In genomic region chrX:955873-956272, dm6 we compare ENCODE assay signal across 4 fruit fly cellular contexts.
A peak's percentile ranks its signal among the peaks of the same experiment; 100 is the strongest.
TF ChIP-seq lines count a peak whose summit lies in the region.

No protein-coding gene starts in this region.

- TF ChIP-seq CTCF in whole organism, embryonic (GFP tag; optimal IDR thresholded peaks at IDR 0.05; lab: Kevin White, UChicago): no peak

TF ChIP-seq in whole organism, embryonic, 481 proteins besides CTCF, POLR2A, EP300 and RAD21 (continues in another document):
- TF ChIP-seq Xbp1 (GFP tag; optimal IDR thresholded peaks at IDR 0.05; lab: Kevin White, UChicago) (peak; percentile 63), Abd-B (GFP tag; optimal IDR thresholded peaks at IDR 0.05; lab: Kevin White, UChicago) (peak; percentile 38), her (GFP tag; optimal IDR thresholded peaks at IDR 0.05; lab: Kevin White, UChicago) (peak; percentile 26), CG13424 (tag; optimal IDR thresholded peaks at IDR 0.05; lab: Kevin White, UChicago) (peak; percentile 59), GATAe (GFP tag; conservative IDR thresholded peaks at IDR 0.05; lab: Robert Waterston, UW) (no peak), Chrac-16 (GFP tag; optimal IDR thresholded peaks at IDR 0.05; lab: Kevin White, UChicago) (peak; percentile 17), CG43689 (GFP tag; IDR thresholded peaks at IDR 0.05; lab: Robert Waterston, UW) (no peak), CG8089 (GFP tag; optimal IDR thresholded peaks at IDR 0.05; lab: Kevin White, UChicago) (peak; percentile 33), CG17612 (GFP tag; IDR thresholded peaks at IDR 0.05; lab: Robert Waterston, UW) (no peak), row (GFP tag; IDR thresholded peaks at IDR 0.05; lab: Robert Waterston, UW) (peak; percentile 66), CG15269 (tag; optimal IDR thresholded peaks at IDR 0.05; lab: Kevin White, UChicago) (peak; percentile 62), Mrtf (GFP tag; IDR thresholded peaks at IDR 0.05; lab: Robert Waterston, UW) (peak; percentile 59; the same call in 2 of the 3 replicates), CrebB (tag; optimal IDR thresholded peaks at IDR 0.05; lab: Kevin White, UChicago) (peak; percentile 0), chif (GFP tag; optimal IDR thresholded peaks at IDR 0.05; lab: Kevin White, UChicago) (peak; percentile 31 to 33), Deaf1 (tag; optimal IDR thresholded peaks at IDR 0.05; lab: Kevin White, UChicago) (peak; percentile 15), Hr3 (GFP tag; optimal IDR thresholded peaks at IDR 0.05; lab: Kevin White, UChicago) (peak; percentile 40), run (tag; optimal IDR thresholded peaks at IDR 0.05; lab: Kevin White, UChicago) (peak; percentile 51), sima (GFP tag; optimal IDR thresholded peaks at IDR 0.05; lab: Kevin White, UChicago) (no peak), schlank (tag; optimal IDR thresholded peaks at IDR 0.05; lab: Kevin White, UChicago) (peak; percentile 11), PHDP (tag; optimal IDR thresholded peaks at IDR 0.05; lab: Kevin White, UChicago) (peak; percentile 60), slbo (GFP tag; IDR thresholded peaks at IDR 0.05; lab: Robert Waterston, UW) (peak; percentile 78), CG4730 (GFP tag; IDR thresholded peaks at IDR 0.05; lab: Robert Waterston, UW) (peak; percentile 51; the same call in 1 of the 2 replicates)

TF ChIP-seq in whole organism, prepupa, 60 proteins besides CTCF, POLR2A, EP300 and RAD21 (continues in another document):
- peak; percentile 4 for TF ChIP-seq Eip75B (GFP tag; optimal IDR thresholded peaks at IDR 0.05; lab: Kevin White, UChicago)
- TF ChIP-seq Gug (GFP tag; IDR thresholded peaks at IDR 0.05; lab: Robert Waterston, UW): no peak
- TF ChIP-seq pdm3 (GFP tag; optimal IDR thresholded peaks at IDR 0.05; lab: Kevin White, UChicago): no peak
- TF ChIP-seq CG15336 (GFP tag; IDR thresholded peaks at IDR 0.05; lab: Robert Waterston, UW): no peak
- TF ChIP-seq CG6808 (GFP tag; optimal IDR thresholded peaks at IDR 0.05; lab: Kevin White, UChicago): no peak
- no peak for TF ChIP-seq CG3032 (tag; optimal IDR thresholded peaks at IDR 0.05; lab: Kevin White, UChicago)
- peak; percentile 22 for TF ChIP-seq Sox102F (GFP tag; optimal IDR thresholded peaks at IDR 0.05; lab: Kevin White, UChicago)
- TF ChIP-seq CG1621 (tag; optimal IDR thresholded peaks at IDR 0.05; lab: Kevin White, UChicago): no peak
- TF ChIP-seq CG31627 (GFP tag; optimal IDR thresholded peaks at IDR 0.05; lab: Kevin White, UChicago): peak; percentile 20
- no peak for TF ChIP-seq spab (GFP tag; optimal IDR thresholded peaks at IDR 0.05; lab: Kevin White, UChicago)
- TF ChIP-seq Hr39 (GFP tag; optimal IDR thresholded peaks at IDR 0.05; lab: Kevin White, UChicago): peak; percentile 35
- no peak for TF ChIP-seq acj6 (GFP tag; optimal IDR thresholded peaks at IDR 0.05; lab: Kevin White, UChicago)
- peak; percentile 0 for TF ChIP-seq Sox15 (GFP tag; optimal IDR thresholded peaks at IDR 0.05; lab: Kevin White, UChicago)
- peak; percentile 26 for TF ChIP-seq Met (GFP tag; optimal IDR thresholded peaks at IDR 0.05; lab: Kevin White, UChicago)
- TF ChIP-seq Eip93F (GFP tag; optimal IDR thresholded peaks at IDR 0.05; lab: Kevin White, UChicago): no peak
- TF ChIP-seq CG11294 (GFP tag; IDR thresholded peaks at IDR 0.05; lab: Robert Waterston, UW): no peak
- TF ChIP-seq topi (GFP tag; optimal IDR thresholded peaks at IDR 0.05; lab: Kevin White, UChicago): peak; percentile 29
- no peak for TF ChIP-seq CG8119 (GFP tag; IDR thresholded peaks at IDR 0.05; lab: Robert Waterston, UW)
- TF ChIP-seq CG6163 (GFP tag; IDR thresholded peaks at IDR 0.05; lab: Robert Waterston, UW): 0 out of 3 replicates have a peak, but pooled peaks have one; percentile 30
- no peak for TF ChIP-seq CG11762 (GFP tag; optimal IDR thresholded peaks at IDR 0.05; lab: Kevin White, UChicago; ENCODE audit: insufficient read depth)
- TF ChIP-seq CG16779 (tag; optimal IDR thresholded peaks at IDR 0.05; lab: Kevin White, UChicago): no peak
- TF ChIP-seq CG32006 (GFP tag; optimal IDR thresholded peaks at IDR 0.05; lab: Kevin White, UChicago): peak; percentile 3
- no peak for TF ChIP-seq CG7368 (GFP tag; optimal IDR thresholded peaks at IDR 0.05; lab: Kevin White, UChicago)
- TF ChIP-seq achi (GFP tag; optimal IDR thresholded peaks at IDR 0.05; lab: Kevin White, UChicago): no peak

TF ChIP-seq in whole organism, pupa, 21 proteins besides CTCF, POLR2A, EP300 and RAD21:
- TF ChIP-seq fd96Ca (GFP tag; IDR thresholded peaks at IDR 0.05; lab: Robert Waterston, UW) (no peak), Ets98B (GFP tag; IDR thresholded peaks at IDR 0.05; lab: Robert Waterston, UW) (no peak), rn (GFP tag; IDR thresholded peaks at IDR 0.05; lab: Robert Waterston, UW) (no peak), CG17806 (tag; optimal IDR thresholded peaks at IDR 0.05; lab: Kevin White, UChicago) (peak; percentile 15), CG9948 (tag; optimal IDR thresholded peaks at IDR 0.05; lab: Kevin White, UChicago) (peak; percentile 1), gl (tag; optimal IDR thresholded peaks at IDR 0.05; lab: Kevin White, UChicago) (no peak), CG12605 (GFP tag; IDR thresholded peaks at IDR 0.05; lab: Robert Waterston, UW) (no peak), Snoo (tag; optimal IDR thresholded peaks at IDR 0.05; lab: Kevin White, UChicago) (no peak), Pif1A (GFP tag; optimal IDR thresholded peaks at IDR 0.05; lab: Kevin White, UChicago) (no peak), CG10348 (GFP tag; IDR thresholded peaks at IDR 0.05; lab: Robert Waterston, UW) (no peak), CG15710 (tag; optimal IDR thresholded peaks at IDR 0.05; lab: Kevin White, UChicago) (no peak), CG8159 (tag; optimal IDR thresholded peaks at IDR 0.05; lab: Kevin White, UChicago) (peak; percentile 27), CG4496 (GFP tag; IDR thresholded peaks at IDR 0.05; lab: Robert Waterston, UW) (0 out of 3 replicates have a peak, but pooled peaks have one; percentile 17), CG14655 (GFP tag; optimal IDR thresholded peaks at IDR 0.05; lab: Kevin White, UChicago) (peak; percentile 19), CG13204 (GFP tag; optimal IDR thresholded peaks at IDR 0.05; lab: Kevin White, UChicago) (no peak)
TF ChIP-seq in whole organism, pupa: peak in this region for 5.

TF ChIP-seq in whole organism, wandering third instar larva, 38 proteins besides CTCF, POLR2A, EP300 and RAD21:
- TF ChIP-seq OdsH (GFP tag; optimal IDR thresholded peaks at IDR 0.05; lab: Kevin White, UChicago) (no peak), Rel (GFP tag; optimal IDR thresholded peaks at IDR 0.05; lab: Kevin White, UChicago) (no peak), Rel (tag; optimal IDR thresholded peaks at IDR 0.05; lab: Kevin White, UChicago) (no peak), h (GFP tag; optimal IDR thresholded peaks at IDR 0.05; lab: Kevin White, UChicago) (peak; percentile 19), Dif (GFP tag; optimal IDR thresholded peaks at IDR 0.05; lab: Kevin White, UChicago; ENCODE audit: partially characterized antibody) (no peak), psq (GFP tag; optimal IDR thresholded peaks at IDR 0.05; lab: Kevin White, UChicago) (no peak), fru (GFP tag; optimal IDR thresholded peaks at IDR 0.05; lab: Kevin White, UChicago) (peak; percentile 10), foxo (GFP tag; optimal IDR thresholded peaks at IDR 0.05; lab: Kevin White, UChicago) (peak in 1 of 2 experiments; percentile 33), N (GFP tag; optimal IDR thresholded peaks at IDR 0.05; lab: Kevin White, UChicago) (no peak), dmrt93B (GFP tag; optimal IDR thresholded peaks at IDR 0.05; lab: Kevin White, UChicago) (no peak), HLH106 (tag; optimal IDR thresholded peaks at IDR 0.05; lab: Kevin White, UChicago) (peak; percentile 15), usp (GFP tag; optimal IDR thresholded peaks at IDR 0.05; lab: Kevin White, UChicago) (no peak), Sp1 (GFP tag; optimal IDR thresholded peaks at IDR 0.05; lab: Kevin White, UChicago) (no peak), dl (GFP tag; optimal IDR thresholded peaks at IDR 0.05; lab: Kevin White, UChicago; ENCODE audit: insufficient read depth in 1 of 2, partially characterized antibody in 2 of 2) (no peak), ey (GFP tag; optimal IDR thresholded peaks at IDR 0.05; lab: Kevin White, UChicago) (peak; percentile 19), GATAd (GFP tag; optimal IDR thresholded peaks at IDR 0.05; lab: Kevin White, UChicago) (no peak), pan (optimal IDR thresholded peaks at IDR 0.05; lab: Kevin White, UChicago) (no peak), dsf (GFP tag; optimal IDR thresholded peaks at IDR 0.05; lab: Kevin White, UChicago; ENCODE audit: borderline replicate concordance) (no peak), CG32264 (GFP tag; optimal IDR thresholded peaks at IDR 0.05; lab: Kevin White, UChicago) (no peak), rgr (GFP tag; optimal IDR thresholded peaks at IDR 0.05; lab: Kevin White, UChicago) (peak; percentile 3), Abd-B (GFP tag; optimal IDR thresholded peaks at IDR 0.05; lab: Kevin White, UChicago) (no peak)

Comparison
In these comparisons a context has a peak if more than half of its experiments do, and no peak if none do; other contexts are left out.
1. Of the 7 proteins assayed by ChIP-seq in both whole organism, embryonic and whole organism, prepupa: peak only in whole organism, embryonic: Blimp-1, CG6854 and Gug; only in whole organism, prepupa: Hr39; in both: Sox102F; in neither: 2.